Fruit fly (Drosophila melanogaster) whole organism, prepupa: ENCODE measurements around the gene CG5245.

Experiments used
- CG10631 ChIP-seq: fragments of 200-800 bp; sonication (Bioruptor generic); optimal IDR thresholded peaks from 2 replicates; lab custom pipeline; 2016; ENCODE audit warnings: missing biosample characterization, missing genetic modification characterization
- CG10669 ChIP-seq: fragments of 200-800 bp; sonication (Bioruptor generic); optimal IDR thresholded peaks from 3 replicates; lab custom pipeline; 2018; ENCODE audit warnings: missing biosample characterization, mild to moderate bottlenecking, missing genetic modification characterization, moderate library complexity
- CG11294 ChIP-seq: fragments of 200-800 bp; sonication (Bioruptor generic); IDR thresholded peaks from 2 replicates; pipeline ENCODE4 v1.3.6; 2022; ENCODE audit warnings: missing biosample characterization, missing genetic modification characterization
- CG11762 ChIP-seq: fragments of 200-800 bp; sonication (Bioruptor generic); optimal IDR thresholded peaks from 3 replicates; lab custom pipeline; 2016; ENCODE audit warnings: missing biosample characterization, missing genetic modification characterization; ENCODE audit not compliant: insufficient read depth
- CG11902 ChIP-seq: fragments of 200-800 bp; sonication (Bioruptor generic); optimal IDR thresholded peaks from 3 replicates; lab custom pipeline; 2016; ENCODE audit warnings: missing biosample characterization, missing genetic modification characterization
- CG15336 ChIP-seq: fragments of 200-800 bp; sonication (Bioruptor generic); IDR thresholded peaks from 2 replicates; pipeline ENCODE4 v1.3.6; 2022; ENCODE audit warnings: missing biosample characterization, missing genetic modification characterization
- CG1621 ChIP-seq: fragments of 200-800 bp; sonication (Bioruptor generic); optimal IDR thresholded peaks from 3 replicates; lab custom pipeline; 2018; ENCODE audit warnings: missing biosample characterization, mild to moderate bottlenecking, missing genetic modification characterization
- CG16779 ChIP-seq: fragments of 200-800 bp; sonication (Bioruptor generic); optimal IDR thresholded peaks from 3 replicates; lab custom pipeline; 2017; ENCODE audit warnings: missing biosample characterization, mild to moderate bottlenecking, missing genetic modification characterization
- CG3032 ChIP-seq: fragments of 200-800 bp; optimal IDR thresholded peaks from 2 replicates; lab custom pipeline; 2019; ENCODE audit warnings: missing biosample characterization, mild to moderate bottlenecking, missing genetic modification characterization, moderate library complexity
- CG34406 ChIP-seq: fragments of 200-800 bp; sonication (Bioruptor generic); optimal IDR thresholded peaks from 3 replicates; lab custom pipeline; 2016; ENCODE audit warnings: missing biosample characterization, missing genetic modification characterization
- CG3919 ChIP-seq: fragments of 200-800 bp; sonication (Bioruptor generic); optimal IDR thresholded peaks from 3 replicates; lab custom pipeline; 2016; ENCODE audit warnings: missing biosample characterization, missing genetic modification characterization
- CG4318 ChIP-seq: fragments of 200-800 bp; sonication (Bioruptor generic); optimal IDR thresholded peaks from 3 replicates; lab custom pipeline; 2017; ENCODE audit warnings: missing biosample characterization, mild to moderate bottlenecking, missing genetic modification characterization
- CG6163 ChIP-seq: fragments of 200-800 bp; sonication (Bioruptor generic); IDR thresholded peaks from 3 replicates; pipeline ENCODE4 v1.3.6; 2022; ENCODE audit warnings: missing biosample characterization, missing genetic modification characterization
- CG6276 ChIP-seq: fragments of 200-800 bp; sonication (Bioruptor generic); optimal IDR thresholded peaks from 2 replicates; lab custom pipeline; 2017; ENCODE audit warnings: missing biosample characterization, mild to moderate bottlenecking, missing genetic modification characterization
- CG6808 ChIP-seq: fragments of 200-800 bp; sonication (Bioruptor generic); optimal IDR thresholded peaks from 3 replicates; lab custom pipeline; 2017; ENCODE audit warnings: missing biosample characterization, missing genetic modification characterization, mild to moderate bottlenecking, moderate library complexity, missing genetic modification reagents
- CG6854 ChIP-seq: fragments of 200-800 bp; sonication (Bioruptor generic); optimal IDR thresholded peaks from 2 replicates; lab custom pipeline; 2017; ENCODE audit warnings: missing biosample characterization, mild to moderate bottlenecking, missing genetic modification characterization
- CG8119 ChIP-seq: fragments of 200-800 bp; sonication (Bioruptor generic); IDR thresholded peaks from 3 replicates; pipeline ENCODE4 v1.3.6; 2022; ENCODE audit warnings: missing biosample characterization, missing genetic modification characterization
- CG8319 ChIP-seq: fragments of 200-800 bp; sonication (Bioruptor generic); optimal IDR thresholded peaks from 3 replicates; lab custom pipeline; 2016; ENCODE audit warnings: missing biosample characterization, missing genetic modification characterization
- CG8632 ChIP-seq: fragments of 200-800 bp; sonication (Bioruptor generic); optimal IDR thresholded peaks from 3 replicates; lab custom pipeline; 2016; ENCODE audit warnings: missing biosample characterization, missing genetic modification characterization
- CG9139 ChIP-seq: fragments of 200-800 bp; sonication (Bioruptor generic); optimal IDR thresholded peaks from 3 replicates; lab custom pipeline; 2017; ENCODE audit warnings: missing biosample characterization, mild to moderate bottlenecking, missing genetic modification characterization
- Eip75B ChIP-seq: fragments of 200-800 bp; sonication (Bioruptor generic); optimal IDR thresholded peaks from 3 replicates; lab custom pipeline; 2016; ENCODE audit warnings: missing biosample characterization, missing genetic modification characterization
- Eip78C ChIP-seq: fragments of 200-800 bp; sonication (Bioruptor generic); peaks from one replicate; lab custom pipeline; 2016; ENCODE audit warnings: missing biosample characterization, missing genetic modification characterization
- Ets21C ChIP-seq: fragments of 200-800 bp; sonication (Bioruptor generic); optimal IDR thresholded peaks from 3 replicates; lab custom pipeline; 2016; ENCODE audit warnings: missing biosample characterization, missing genetic modification characterization
- Ets96B ChIP-seq: fragments of 200-800 bp; optimal IDR thresholded peaks from 2 replicates; lab custom pipeline; 2019; ENCODE audit warnings: missing biosample characterization, mild to moderate bottlenecking, missing genetic modification characterization, moderate library complexity
- Hr39 ChIP-seq: fragments of 200-800 bp; sonication (Bioruptor generic); optimal IDR thresholded peaks from 2 replicates; lab custom pipeline; 2016; ENCODE audit warnings: missing biosample characterization, missing genetic modification characterization
- Met ChIP-seq: fragments of 200-800 bp; sonication (Bioruptor generic); optimal IDR thresholded peaks from 3 replicates; lab custom pipeline; 2016; ENCODE audit warnings: missing biosample characterization, missing genetic modification characterization
- OdsH ChIP-seq: fragments of 200-800 bp; sonication (Bioruptor generic); optimal IDR thresholded peaks from 3 replicates; lab custom pipeline; 2016; ENCODE audit warnings: missing biosample characterization, missing genetic modification characterization
- Smox ChIP-seq: fragments of 200-800 bp; sonication (Bioruptor generic); optimal IDR thresholded peaks from 3 replicates; lab custom pipeline; 2016; ENCODE audit warnings: missing biosample characterization, missing genetic modification characterization
- Sox102F ChIP-seq: fragments of 200-800 bp; sonication (Bioruptor generic); optimal IDR thresholded peaks from 2 replicates; lab custom pipeline; 2016; ENCODE audit warnings: missing biosample characterization, mild to moderate bottlenecking, missing genetic modification characterization
- Sox14 ChIP-seq: fragments of 200-800 bp; sonication (Bioruptor generic); optimal IDR thresholded peaks from 3 replicates; lab custom pipeline; 2016; ENCODE audit warnings: missing biosample characterization, missing genetic modification characterization
- Sox15 ChIP-seq: fragments of 200-800 bp; sonication (Bioruptor generic); optimal IDR thresholded peaks from 3 replicates; lab custom pipeline; 2016; ENCODE audit warnings: missing biosample characterization, missing genetic modification characterization
- achi ChIP-seq: fragments of 200-800 bp; sonication (Bioruptor generic); optimal IDR thresholded peaks from 3 replicates; lab custom pipeline; 2016; ENCODE audit warnings: missing biosample characterization, missing genetic modification characterization
- acj6 ChIP-seq: fragments of 200-800 bp; sonication (Bioruptor generic); optimal IDR thresholded peaks from 3 replicates; lab custom pipeline; 2016; ENCODE audit warnings: missing biosample characterization, missing genetic modification characterization
- cyc ChIP-seq: fragments of 200-800 bp; sonication (Bioruptor generic); optimal IDR thresholded peaks from 3 replicates; lab custom pipeline; 2016; ENCODE audit warnings: missing biosample characterization, missing genetic modification characterization
- dac ChIP-seq: fragments of 200-800 bp; sonication (Bioruptor generic); optimal IDR thresholded peaks from 2 replicates; lab custom pipeline; 2017; ENCODE audit warnings: missing biosample characterization, mild to moderate bottlenecking, missing genetic modification characterization
- eg ChIP-seq: fragments of 200-800 bp; sonication (Bioruptor generic); IDR thresholded peaks from 3 replicates; pipeline ENCODE4 v1.3.6; 2022; ENCODE audit warnings: missing biosample characterization, missing genetic modification characterization
- esn ChIP-seq: fragments of 200-800 bp; sonication (Bioruptor generic); optimal IDR thresholded peaks from 2 replicates; lab custom pipeline; 2016; ENCODE audit warnings: missing biosample characterization, mild to moderate bottlenecking, missing genetic modification characterization, moderate library complexity
- fd59A ChIP-seq: fragments of 200-800 bp; sonication (Bioruptor generic); optimal IDR thresholded peaks from 2 replicates; lab custom pipeline; 2017; ENCODE audit warnings: missing biosample characterization, mild to moderate bottlenecking, missing genetic modification characterization, missing genetic modification reagents
- fd85E ChIP-seq: fragments of 200-800 bp; sonication (Bioruptor generic); optimal IDR thresholded peaks from 3 replicates; lab custom pipeline; 2016; ENCODE audit warnings: missing biosample characterization, missing genetic modification characterization
- fkh ChIP-seq: fragments of 200-800 bp; sonication (Bioruptor generic); optimal IDR thresholded peaks from 3 replicates; lab custom pipeline; 2017; ENCODE audit warnings: missing biosample characterization, mild to moderate bottlenecking, missing genetic modification characterization, moderate library complexity
- lz ChIP-seq: fragments of 200-800 bp; sonication (Bioruptor generic); optimal IDR thresholded peaks from 3 replicates; lab custom pipeline; 2016; ENCODE audit warnings: missing biosample characterization, missing genetic modification characterization
- net ChIP-seq: fragments of 200-800 bp; sonication (Bioruptor generic); optimal IDR thresholded peaks from 3 replicates; lab custom pipeline; 2016; ENCODE audit warnings: missing biosample characterization, missing genetic modification characterization
- pdm3 ChIP-seq: fragments of 200-800 bp; sonication (Bioruptor generic); optimal IDR thresholded peaks from 3 replicates; lab custom pipeline; 2016; ENCODE audit warnings: missing biosample characterization, missing genetic modification characterization
- salr ChIP-seq, 2 experiments: fragments of 200-800 bp; sonication (Bioruptor generic); optimal IDR thresholded peaks; 3 replicates each; lab custom pipeline; 2016 to 2018; ENCODE audit warnings: missing biosample characterization in 2 of 2, missing genetic modification characterization in 2 of 2, mild to moderate bottlenecking in 1 of 2
- spab ChIP-seq: fragments of 200-800 bp; sonication (Bioruptor generic); optimal IDR thresholded peaks from 2 replicates; lab custom pipeline; 2017; ENCODE audit warnings: missing biosample characterization, mild to moderate bottlenecking, missing genetic modification characterization, missing genetic modification reagents
- ss ChIP-seq, 2 experiments: fragments of 200-800 bp; sonication (Bioruptor generic); optimal IDR thresholded peaks; 2 replicates in 1 of 2; 3 replicates in 1 of 2; lab custom pipeline; 2017 to 2018; ENCODE audit warnings: mild to moderate bottlenecking in 2 of 2, missing biosample characterization in 2 of 2, missing genetic modification characterization in 2 of 2, moderate library complexity in 1 of 2
- vri ChIP-seq: fragments of 200-800 bp; sonication (Bioruptor generic); optimal IDR thresholded peaks from 3 replicates; lab custom pipeline; 2016; ENCODE audit warnings: missing biosample characterization, mild to moderate bottlenecking, missing genetic modification characterization

The CG5245 gene

dm6 chr3R:12406235-12407196, 22.8 kb upstream of the CG5245 start, which contains the start of gene CG5167 (continued):
- TF ChIP-seq CG6163 (peak; percentile 15; the same call in 1 of the 3 replicates), fkh (GFP tag; lab: Kevin White, UChicago) (peak; percentile 25), achi (GFP tag; lab: Kevin White, UChicago) (peak; percentile 32), OdsH (GFP tag; lab: Kevin White, UChicago) (no peak), CG8119 (GFP tag; lab: Robert Waterston, UW) (peak; percentile 59), Smox (GFP tag; lab: Kevin White, UChicago) (no peak), salr (GFP tag; optimal IDR thresholded peaks at IDR 0.05; lab: Kevin White, UChicago) (peak; percentile 41 to 50), Ets21C (GFP tag; lab: Kevin White, UChicago) (no peak), CG6808 (GFP tag; lab: Kevin White, UChicago) (peak; percentile 76), CG11294 (no peak), Sox15 (GFP tag; lab: Kevin White, UChicago) (no peak), Eip78C (peak; percentile 87), lz (GFP tag; lab: Kevin White, UChicago) (peak; percentile 58), Ets96B (tag; lab: Kevin White, UChicago) (peak; percentile 25), dac (GFP tag; lab: Kevin White, UChicago) (no peak), CG16779 (tag; lab: Kevin White, UChicago) (peak; percentile 87), CG6854 (GFP tag; lab: Kevin White, UChicago) (peak; percentile 59), spab (GFP tag; lab: Kevin White, UChicago) (peak; percentile 54), Sox14 (GFP tag; lab: Kevin White, UChicago) (peak; percentile 19), Met (no peak), CG6276 (peak; percentile 92), cyc (GFP tag; lab: Kevin White, UChicago) (peak; percentile 8), CG8632 (GFP tag; lab: Kevin White, UChicago) (peak; percentile 20), fd85E (GFP tag; lab: Kevin White, UChicago) (no peak), CG4318 (GFP tag; lab: Kevin White, UChicago) (no peak), CG9139 (GFP tag; lab: Kevin White, UChicago) (peak; percentile 87), CG3032 (tag; lab: Kevin White, UChicago) (peak; percentile 7), fd59A (GFP tag; lab: Kevin White, UChicago) (no peak), vri (peak; percentile 16), net (GFP tag; lab: Kevin White, UChicago) (peak; percentile 76), ss (GFP tag; optimal IDR thresholded peaks at IDR 0.05; lab: Kevin White, UChicago) (peak; percentile 84 to 89), acj6 (no peak), CG1621 (tag; lab: Kevin White, UChicago) (peak; percentile 61), eg (GFP tag; lab: Robert Waterston, UW) (peak; percentile 70), Hr39 (peak; percentile 28), CG8319 (GFP tag; lab: Kevin White, UChicago) (no peak), CG11902 (no peak), CG15336 (GFP tag; lab: Robert Waterston, UW) (peak; percentile 42; the same call in 1 of the 2 replicates)

- TF ChIP-seq CG11902, result no peak
- no peak for TF ChIP-seq net (GFP tag; lab: Kevin White, UChicago)
- no peak for TF ChIP-seq Met
- peak; percentile 25 for TF ChIP-seq esn (GFP tag; lab: Kevin White, UChicago)
- TF ChIP-seq pdm3, result no peak
- no peak for TF ChIP-seq Smox (GFP tag; lab: Kevin White, UChicago)
- TF ChIP-seq dac (GFP tag; lab: Kevin White, UChicago), result no peak
- no peak for TF ChIP-seq CG11762
- TF ChIP-seq CG9139 (GFP tag; lab: Kevin White, UChicago), result no peak
- TF ChIP-seq Sox102F, result no peak
- peak; percentile 67 for TF ChIP-seq Eip78C
- no peak for TF ChIP-seq Hr39
- TF ChIP-seq ss (GFP tag; optimal IDR thresholded peaks at IDR 0.05; lab: Kevin White, UChicago), result peak in 1 of 2 experiments; percentile 38
- no peak for TF ChIP-seq Eip75B (GFP tag; lab: Kevin White, UChicago)
- TF ChIP-seq lz (GFP tag; lab: Kevin White, UChicago), result no peak
- no peak for TF ChIP-seq CG10669 (GFP tag; lab: Kevin White, UChicago)
- no peak for TF ChIP-seq CG34406 (GFP tag; lab: Kevin White, UChicago)
- TF ChIP-seq CG15336 (GFP tag; lab: Robert Waterston, UW), result 0 out of 2 replicates have a peak, but pooled peaks have one; percentile 25
- peak; percentile 25 for TF ChIP-seq CG6854 (GFP tag; lab: Kevin White, UChicago)
- no peak for TF ChIP-seq CG3919 (GFP tag; lab: Kevin White, UChicago)
- TF ChIP-seq CG10631 (GFP tag; lab: Kevin White, UChicago), result no peak
- TF ChIP-seq Sox14 (GFP tag; lab: Kevin White, UChicago), result peak; percentile 4
- no peak for TF ChIP-seq CG6276
Observed at dm6 chr3R:12408160-12408559, 21.2 kb upstream of the CG5245 start, which contains the start of gene CG5196. CG5196 (plus strand) TSS chr3R:12408316.
